Fruit fly (Drosophila melanogaster): Measurements from ENCODE around the gene CG33642.

The CG33642 gene

DNA sequence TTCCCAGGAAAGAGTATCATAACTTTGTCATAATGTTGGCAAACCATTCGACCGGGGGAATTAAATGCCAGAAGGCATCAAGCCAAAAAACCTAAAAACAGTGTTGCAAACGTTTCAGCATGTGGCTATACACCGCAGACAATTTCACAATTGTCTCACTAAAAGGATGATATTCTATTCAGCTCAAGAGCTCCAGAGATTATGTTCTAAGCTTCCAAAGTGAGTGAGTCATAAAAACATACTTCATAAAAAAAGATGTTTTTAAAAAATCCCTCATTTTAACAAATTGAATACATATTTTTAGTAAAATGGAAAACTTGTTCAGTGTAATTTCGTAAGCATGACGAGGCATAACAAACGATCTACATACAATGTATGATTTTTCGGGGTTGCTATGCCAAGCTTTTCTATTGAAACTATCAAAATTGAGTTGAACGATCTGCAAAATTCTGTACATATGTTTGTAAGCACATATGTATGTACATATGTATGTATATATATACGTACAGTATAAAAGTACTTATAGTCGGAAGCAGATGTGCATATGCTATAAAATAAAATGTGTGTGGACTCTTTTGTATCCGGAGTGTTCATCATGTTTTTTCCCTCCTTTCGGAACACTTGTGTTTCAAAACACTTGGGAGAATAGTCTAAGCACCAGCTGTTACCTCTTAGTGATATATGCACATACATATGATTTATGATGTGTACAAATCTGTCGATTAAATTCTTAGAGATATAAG is 14.7 kb upstream of the CG33642 start (continued):
- no peak for TF ChIP-seq Hmx (GFP tag; optimal IDR thresholded peaks at IDR 0.05)
- peak; percentile 34; the same call in 2 of the 3 replicates for TF ChIP-seq Dbx (GFP tag; IDR thresholded peaks at IDR 0.05)
- peak; percentile 30 for TF ChIP-seq oc (tag; optimal IDR thresholded peaks at IDR 0.05)
- peak; percentile 48 for TF ChIP-seq da (GFP tag; optimal IDR thresholded peaks at IDR 0.05)
- no peak for TF ChIP-seq ab (GFP tag; optimal IDR thresholded peaks at IDR 0.05)
- TF ChIP-seq CG15011 (GFP tag; optimal IDR thresholded peaks at IDR 0.05): peak; percentile 69
- TF ChIP-seq Ravus (GFP tag; IDR thresholded peaks at IDR 0.05): peak; percentile 59
- no peak for TF ChIP-seq CG15601 (tag; optimal IDR thresholded peaks at IDR 0.05)
- TF ChIP-seq ac (GFP tag; optimal IDR thresholded peaks at IDR 0.05): no peak
- TF ChIP-seq slbo (GFP tag; IDR thresholded peaks at IDR 0.05): peak; percentile 86
- peak; percentile 78 for TF ChIP-seq CG14667 (GFP tag; IDR thresholded peaks at IDR 0.05)
- TF ChIP-seq ttk (GFP tag; IDR thresholded peaks at IDR 0.05): peak; percentile 43
- TF ChIP-seq fd96Cb (tag; optimal IDR thresholded peaks at IDR 0.05): peak; percentile 69
- peak; percentile 28; the same call in 1 of the 2 replicates for TF ChIP-seq CG4404 (GFP tag; IDR thresholded peaks at IDR 0.05)
- peak; percentile 82 for TF ChIP-seq al (GFP tag; IDR thresholded peaks at IDR 0.05)
- TF ChIP-seq Dref (GFP tag; IDR thresholded peaks at IDR 0.05): no peak
- TF ChIP-seq CG9609 (GFP tag; optimal IDR thresholded peaks at IDR 0.05): peak; percentile 52
- TF ChIP-seq Six4 (GFP tag; optimal IDR thresholded peaks at IDR 0.05): peak; percentile 41
- TF ChIP-seq bbx (GFP tag; IDR thresholded peaks at IDR 0.05; ENCODE audit: partially characterized antibody): no peak
- TF ChIP-seq shn (GFP tag; optimal IDR thresholded peaks at IDR 0.05): peak; percentile 39
- TF ChIP-seq CG8944 (GFP tag; optimal IDR thresholded peaks at IDR 0.05): peak; percentile 51
- peak; percentile 72 for TF ChIP-seq CG11093 (GFP tag; IDR thresholded peaks at IDR 0.05)
- peak; percentile 83 for TF ChIP-seq Xrp1 (GFP tag; IDR thresholded peaks at IDR 0.05)
- TF ChIP-seq disco-r (GFP tag; optimal IDR thresholded peaks at IDR 0.05): peak; percentile 71
- peak; percentile 75 for TF ChIP-seq sisA (GFP tag; IDR thresholded peaks at IDR 0.05)
- peak; percentile 61 for TF ChIP-seq PHDP (tag; optimal IDR thresholded peaks at IDR 0.05)
- no peak for TF ChIP-seq tna (GFP tag; IDR thresholded peaks at IDR 0.05; ENCODE audit: partially characterized antibody)
- peak; percentile 87 for TF ChIP-seq ind (GFP tag; optimal IDR thresholded peaks at IDR 0.05)
- TF ChIP-seq CG11398 (GFP tag; optimal IDR thresholded peaks at IDR 0.05): no peak
- TF ChIP-seq dm (GFP tag; optimal IDR thresholded peaks at IDR 0.05): peak; percentile 51
- peak; percentile 69 for TF ChIP-seq Gug (GFP tag; IDR thresholded peaks at IDR 0.05)
- TF ChIP-seq schlank (tag; optimal IDR thresholded peaks at IDR 0.05): no peak
- peak; percentile 26 for TF ChIP-seq CG13775 (GFP tag; optimal IDR thresholded peaks at IDR 0.05)
- TF ChIP-seq CG6813 (GFP tag; optimal IDR thresholded peaks at IDR 0.05): peak; percentile 55
- no peak for TF ChIP-seq Tbp (GFP tag; optimal IDR thresholded peaks at IDR 0.05)
- TF ChIP-seq CG6791 (GFP tag; IDR thresholded peaks at IDR 0.05; ENCODE audit: partially characterized antibody): no peak
- TF ChIP-seq lmd (GFP tag; IDR thresholded peaks at IDR 0.05): peak; percentile 51
- TF ChIP-seq CG18262 (tag; optimal IDR thresholded peaks at IDR 0.05): peak; percentile 81
- TF ChIP-seq CG9215 (GFP tag; IDR thresholded peaks at IDR 0.05): peak; percentile 51; the same call in 1 of the 2 replicates
- peak; percentile 1 for TF ChIP-seq dmrt11E (tag; optimal IDR thresholded peaks at IDR 0.05)
- TF ChIP-seq pros (GFP tag; optimal IDR thresholded peaks at IDR 0.05): no peak
- no peak for TF ChIP-seq abd-A (tag; optimal IDR thresholded peaks at IDR 0.05)
- no peak for TF ChIP-seq ftz-f1 (GFP tag; optimal IDR thresholded peaks at IDR 0.05)
- TF ChIP-seq pum (GFP tag; optimal IDR thresholded peaks at IDR 0.05): peak; percentile 54
- peak; percentile 49 for TF ChIP-seq Hr3 (GFP tag; optimal IDR thresholded peaks at IDR 0.05)
- TF ChIP-seq CG4854 (GFP tag; optimal IDR thresholded peaks at IDR 0.05): peak; percentile 80
- TF ChIP-seq sr (GFP tag; IDR thresholded peaks at IDR 0.05): peak; percentile 27; the same call in 1 of the 3 replicates
- TF ChIP-seq Kr (GFP tag; optimal IDR thresholded peaks at IDR 0.05): no peak
- TF ChIP-seq bab2 (GFP tag; optimal IDR thresholded peaks at IDR 0.05): peak; percentile 71
- peak in 1 of 2 experiments; percentile 71 for TF ChIP-seq eve (GFP tag; optimal IDR thresholded peaks at IDR 0.05)

Data from whole organism, embryonic.